Fruit fly (Drosophila melanogaster) whole organism, embryonic: ENCODE results near the gene Orco.
A peak's percentile ranks its signal among the peaks of the same experiment; 100 is the strongest.

Source experiments
- Adf1 ChIP-seq: fragments of 200-800 bp; sonication (Bioruptor generic); IDR thresholded peaks from 2 replicates; pipeline ENCODE4 v1.3.6; 2022; ENCODE audit warnings: missing biosample characterization, missing genetic modification characterization
- Atf6 ChIP-seq: fragments of 200-800 bp; sonication (Bioruptor generic); IDR thresholded peaks from 2 replicates; pipeline ENCODE4 v1.3.6; 2022; ENCODE audit warnings: missing biosample characterization, missing genetic modification characterization
- Awh ChIP-seq: fragments of 200-800 bp; sonication (Bioruptor generic); IDR thresholded peaks from 2 replicates; pipeline ENCODE4, ENCODE4 v1.3.6; 2022; ENCODE audit warnings: missing biosample characterization, missing genetic modification characterization
- CG12219 ChIP-seq: fragments of 200-800 bp; sonication (Bioruptor generic); optimal IDR thresholded peaks from 3 replicates; lab custom pipeline; 2018; ENCODE audit warnings: missing biosample characterization, mild to moderate bottlenecking, missing genetic modification characterization
- CG13123 ChIP-seq: fragments of 200-800 bp; sonication (Bioruptor generic); optimal IDR thresholded peaks from 2 replicates; lab custom pipeline; 2016; ENCODE audit warnings: missing biosample characterization, missing genetic modification characterization
- CG14860 ChIP-seq: fragments of 200-800 bp; sonication (Bioruptor generic); IDR thresholded peaks from 3 replicates; pipeline ENCODE4 v1.3.6; 2022; ENCODE audit warnings: missing biosample characterization, missing genetic modification characterization; ENCODE audit not compliant: partially characterized antibody
- CG15479 ChIP-seq: fragments of 200-800 bp; sonication (Bioruptor generic); optimal IDR thresholded peaks from 3 replicates; lab custom pipeline; 2019; ENCODE audit warnings: missing biosample characterization, mild to moderate bottlenecking, missing genetic modification characterization, moderate library complexity
- CG15696 ChIP-seq: fragments of 200-800 bp; sonication (Bioruptor generic); optimal IDR thresholded peaks from 2 replicates; lab custom pipeline; 2019; ENCODE audit warnings: missing biosample characterization, mild to moderate bottlenecking, missing genetic modification characterization, moderate library complexity
- CG1603 ChIP-seq: fragments of 200-800 bp; sonication (Bioruptor generic); optimal IDR thresholded peaks from 2 replicates; lab custom pipeline; 2019; ENCODE audit warnings: missing biosample characterization, mild to moderate bottlenecking, missing genetic modification characterization, moderate library complexity
- CG2875 ChIP-seq: fragments of 200-800 bp; sonication (Bioruptor generic); optimal IDR thresholded peaks from 2 replicates; lab custom pipeline; 2017; ENCODE audit warnings: missing biosample characterization, mild to moderate bottlenecking, missing genetic modification characterization, missing genetic modification reagents
- CG3163 ChIP-seq: fragments of 200-800 bp; sonication (Bioruptor generic); optimal IDR thresholded peaks from 3 replicates; lab custom pipeline; 2016; ENCODE audit warnings: missing biosample characterization, missing genetic modification characterization
- CG4854 ChIP-seq: fragments of 200-800 bp; sonication (Bioruptor generic); optimal IDR thresholded peaks from 2 replicates; lab custom pipeline; 2016; ENCODE audit warnings: missing biosample characterization, missing genetic modification characterization, inconsistent platforms
- CG6683 ChIP-seq: fragments of 200-800 bp; sonication (Bioruptor generic); optimal IDR thresholded peaks from 2 replicates; lab custom pipeline; 2017; ENCODE audit warnings: missing biosample characterization, mild to moderate bottlenecking, missing genetic modification characterization, missing genetic modification reagents
- CG7357 ChIP-seq: fragments of 200-800 bp; sonication (Bioruptor generic); IDR thresholded peaks from 3 replicates; pipeline ENCODE4 v1.3.6; 2022; ENCODE audit warnings: missing biosample characterization, missing genetic modification characterization
- CG7372 ChIP-seq: fragments of 200-800 bp; sonication (Bioruptor generic); IDR thresholded peaks from 2 replicates; pipeline ENCODE4 v1.3.6; 2022; ENCODE audit warnings: missing biosample characterization, missing genetic modification characterization
- CG7987 ChIP-seq: fragments of 200-800 bp; sonication (Bioruptor generic); optimal IDR thresholded peaks from 2 replicates; lab custom pipeline; 2018; ENCODE audit warnings: missing biosample characterization, mild to moderate bottlenecking, missing genetic modification characterization, moderate library complexity
- CkIIα-i1 ChIP-seq: fragments of 200-800 bp; sonication (Bioruptor generic); IDR thresholded peaks from 2 replicates; pipeline ENCODE4 v1.3.6; 2022; ENCODE audit warnings: missing biosample characterization, missing genetic modification characterization
- D ChIP-seq, 2 experiments: fragments of 200-800 bp in 1 of 2; fragments of >200 bp in 1 of 2; sonication (Bioruptor generic) in 1 of 2; optimal IDR thresholded peaks; 2 replicates in 1 of 2; 3 replicates in 1 of 2; lab custom pipeline; 2017; ENCODE audit warnings: mild to moderate bottlenecking in 1 of 2, missing biosample characterization in 1 of 2, missing genetic modification characterization in 1 of 2, missing genetic modification reagents in 1 of 2
- Elba2 ChIP-seq: fragments of 200-800 bp; sonication (Bioruptor generic); optimal IDR thresholded peaks from 3 replicates; lab custom pipeline; 2016; ENCODE audit warnings: missing biosample characterization, missing genetic modification characterization
- Ets97D ChIP-seq: fragments of 200-800 bp; sonication (Bioruptor generic); optimal IDR thresholded peaks from 3 replicates; lab custom pipeline; 2016; ENCODE audit warnings: missing biosample characterization, missing genetic modification characterization
- Fer2 ChIP-seq: fragments of 200-800 bp; sonication (Bioruptor generic); optimal IDR thresholded peaks from 2 replicates; lab custom pipeline; 2018; ENCODE audit warnings: missing biosample characterization, mild to moderate bottlenecking, missing genetic modification characterization, moderate library complexity
- HLH3B ChIP-seq: fragments of 200-800 bp; sonication (Bioruptor generic); IDR thresholded peaks from 2 replicates; pipeline ENCODE4 v1.3.6; 2022; ENCODE audit warnings: missing biosample characterization, missing genetic modification characterization
- HLH54F ChIP-seq: fragments of 200-800 bp; sonication (Bioruptor generic); optimal IDR thresholded peaks from 3 replicates; lab custom pipeline; 2016; ENCODE audit warnings: missing biosample characterization, missing genetic modification characterization
- Lim3 ChIP-seq: fragments of 200-800 bp; sonication (Bioruptor generic); IDR thresholded peaks from 2 replicates; pipeline ENCODE4 v1.3.6; 2022; ENCODE audit warnings: missing biosample characterization, missing genetic modification characterization
- MBD-R2 ChIP-seq: fragments of 200-800 bp; sonication (Bioruptor generic); IDR thresholded peaks from 2 replicates; pipeline ENCODE4 v1.3.6; 2022; ENCODE audit warnings: missing biosample characterization, missing genetic modification characterization
- Mes4 ChIP-seq: fragments of 200-800 bp; sonication (Bioruptor generic); optimal IDR thresholded peaks from 2 replicates; lab custom pipeline; 2016; ENCODE audit warnings: missing biosample characterization, missing genetic modification characterization
- Rfx ChIP-seq: fragments of 200-800 bp; sonication (Bioruptor generic); IDR thresholded peaks from 2 replicates; pipeline ENCODE4 v1.3.6; 2022; ENCODE audit warnings: missing biosample characterization, missing genetic modification characterization
- Ssrp ChIP-seq: fragments of 200-800 bp; sonication (Bioruptor generic); optimal IDR thresholded peaks from 2 replicates; lab custom pipeline; 2018; ENCODE audit warnings: missing biosample characterization, mild to moderate bottlenecking, missing genetic modification characterization, moderate library complexity
- Vsx1 ChIP-seq: fragments of 200-800 bp; sonication (Bioruptor generic); optimal IDR thresholded peaks from 2 replicates; lab custom pipeline; 2017; ENCODE audit warnings: missing biosample characterization, mild to moderate bottlenecking, missing genetic modification characterization, missing genetic modification reagents
- Xbp1 ChIP-seq: fragments of 200-800 bp; sonication (Bioruptor generic); optimal IDR thresholded peaks from 3 replicates; lab custom pipeline; 2016; ENCODE audit warnings: missing biosample characterization, mild to moderate bottlenecking, missing genetic modification characterization
- ash1 ChIP-seq: fragments of 200-800 bp; sonication (Bioruptor generic); optimal IDR thresholded peaks from 2 replicates; lab custom pipeline; 2018; ENCODE audit warnings: missing biosample characterization, mild to moderate bottlenecking, missing genetic modification characterization
- bigmax ChIP-seq: fragments of 200-800 bp; sonication (Bioruptor generic); optimal IDR thresholded peaks from 2 replicates; lab custom pipeline; 2018; ENCODE audit warnings: missing biosample characterization, mild to moderate bottlenecking, missing genetic modification characterization
- crc ChIP-seq: fragments of 200-800 bp; sonication (Bioruptor generic); optimal IDR thresholded peaks from 2 replicates; lab custom pipeline; 2016; ENCODE audit warnings: missing biosample characterization, missing genetic modification characterization
- crp ChIP-seq, 2 experiments: fragments of 200-800 bp; sonication (Bioruptor generic); optimal IDR thresholded peaks; 2 replicates in 1 of 2; 3 replicates in 1 of 2; lab custom pipeline; 2017; ENCODE audit warnings: missing biosample characterization in 2 of 2, missing genetic modification characterization in 2 of 2, mild to moderate bottlenecking in 1 of 2, moderate library complexity in 1 of 2
- emc ChIP-seq: fragments of 200-800 bp; sonication (Bioruptor generic); optimal IDR thresholded peaks from 2 replicates; lab custom pipeline; 2016; ENCODE audit warnings: missing biosample characterization, missing genetic modification characterization
- gt ChIP-seq: fragments of 200-800 bp; sonication (Bioruptor generic); IDR thresholded peaks from 2 replicates; pipeline ENCODE4 v1.3.6; 2022; ENCODE audit warnings: missing biosample characterization, missing genetic modification characterization
- lbe ChIP-seq: fragments of 200-800 bp; sonication (Bioruptor generic); optimal IDR thresholded peaks from 2 replicates; lab custom pipeline; 2016; ENCODE audit warnings: missing biosample characterization, mild to moderate bottlenecking, missing genetic modification characterization
- nau ChIP-seq: fragments of 200-800 bp; sonication (Bioruptor generic); optimal IDR thresholded peaks from 3 replicates; lab custom pipeline; 2017; ENCODE audit warnings: missing biosample characterization, mild to moderate bottlenecking, missing genetic modification characterization, missing genetic modification reagents
- nmo ChIP-seq: fragments of 200-800 bp; sonication (Bioruptor generic); optimal IDR thresholded peaks from 2 replicates; lab custom pipeline; 2018; ENCODE audit warnings: missing biosample characterization, mild to moderate bottlenecking, missing genetic modification characterization, moderate library complexity
- oc ChIP-seq: fragments of 200-800 bp; sonication (Bioruptor generic); optimal IDR thresholded peaks from 2 replicates; lab custom pipeline; 2018; ENCODE audit warnings: missing biosample characterization, mild to moderate bottlenecking, missing genetic modification characterization, moderate library complexity
- otp ChIP-seq: fragments of 200-800 bp; sonication (Bioruptor generic); IDR thresholded peaks from 3 replicates; pipeline ENCODE4, ENCODE4 v1.3.6; 2022; ENCODE audit warnings: missing biosample characterization, missing genetic modification characterization
- pfk ChIP-seq: fragments of 200-800 bp; sonication (Bioruptor generic); optimal IDR thresholded peaks from 2 replicates; lab custom pipeline; 2018; ENCODE audit warnings: missing biosample characterization, mild to moderate bottlenecking, missing genetic modification characterization, moderate library complexity
- sd ChIP-seq: fragments of 200-800 bp; sonication (Bioruptor generic); optimal IDR thresholded peaks from 3 replicates; lab custom pipeline; 2018; ENCODE audit warnings: missing biosample characterization, mild to moderate bottlenecking, missing genetic modification characterization, moderate library complexity
- sqz ChIP-seq: fragments of 200-800 bp; sonication (Bioruptor generic); optimal IDR thresholded peaks from 3 replicates; lab custom pipeline; 2018; ENCODE audit warnings: missing biosample characterization, mild to moderate bottlenecking, missing genetic modification characterization
- tna ChIP-seq: fragments of 200-800 bp; sonication (Bioruptor generic); IDR thresholded peaks from 2 replicates; pipeline ENCODE4 v1.3.6; 2022; ENCODE audit warnings: missing biosample characterization, missing genetic modification characterization; ENCODE audit not compliant: partially characterized antibody
- unc-4 ChIP-seq: fragments of 200-800 bp; sonication (Bioruptor generic); IDR thresholded peaks from 2 replicates; pipeline ENCODE4 v1.3.6; 2022; ENCODE audit warnings: missing biosample characterization, missing genetic modification characterization; ENCODE audit not compliant: partially characterized antibody
- unpg ChIP-seq: fragments of 200-800 bp; sonication (Bioruptor generic); optimal IDR thresholded peaks from 3 replicates; lab custom pipeline; 2018; ENCODE audit warnings: missing biosample characterization, mild to moderate bottlenecking, missing genetic modification characterization, moderate library complexity
- vnd ChIP-seq: fragments of 200-800 bp; sonication (Bioruptor generic); IDR thresholded peaks from 3 replicates; pipeline ENCODE4 v1.3.6; 2022; ENCODE audit warnings: missing biosample characterization, missing genetic modification characterization; ENCODE audit not compliant: partially characterized antibody

The Orco gene

DNA sequence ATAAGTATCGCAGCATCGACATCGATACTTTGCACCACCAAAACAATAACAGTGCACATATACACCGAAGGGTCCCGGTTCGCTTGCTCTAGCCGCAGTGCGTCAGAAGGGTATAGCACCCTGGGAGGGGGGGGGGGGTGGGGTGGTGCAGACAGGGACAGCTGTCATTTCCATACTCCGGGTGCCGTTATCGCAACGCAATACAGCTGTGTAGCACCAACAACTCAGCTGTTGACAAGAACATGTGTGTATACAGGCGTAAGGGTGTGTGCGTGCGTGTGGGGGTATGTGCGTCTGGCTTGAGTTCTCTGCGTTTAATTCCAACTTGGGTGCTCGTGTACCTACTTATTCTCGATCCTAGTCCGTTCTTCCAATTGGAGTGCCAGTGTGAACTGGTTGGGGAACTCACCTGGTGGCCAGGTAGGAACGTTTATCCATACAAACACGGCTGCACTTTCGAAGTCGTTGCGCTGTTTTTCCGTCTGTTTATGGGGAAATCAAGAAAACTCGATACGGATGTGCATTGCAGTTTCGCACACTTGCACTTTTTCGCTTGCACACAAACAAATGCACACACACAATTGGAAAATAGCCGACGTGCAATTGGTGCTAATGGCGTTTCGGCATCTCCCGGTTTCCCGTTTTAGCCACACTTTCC lies 44.6 kb downstream of the Orco start:
- TF ChIP-seq pfk (GFP tag; lab: Kevin White, UChicago): peak; percentile 68
- no peak for TF ChIP-seq CG4854 (GFP tag; lab: Kevin White, UChicago)
- no peak for TF ChIP-seq lbe (GFP tag; lab: Kevin White, UChicago)
- no peak for TF ChIP-seq unpg (GFP tag; lab: Kevin White, UChicago)
- TF ChIP-seq CG13123 (GFP tag; lab: Kevin White, UChicago): no peak
- TF ChIP-seq CG6683 (GFP tag; lab: Kevin White, UChicago): no peak
- TF ChIP-seq CG15696: no peak
- TF ChIP-seq sd (tag; lab: Kevin White, UChicago): peak; percentile 53
- no peak for TF ChIP-seq Vsx1 (GFP tag; lab: Kevin White, UChicago)
- TF ChIP-seq CG3163 (GFP tag; lab: Kevin White, UChicago): no peak
- TF ChIP-seq emc (GFP tag; lab: Kevin White, UChicago): no peak
- TF ChIP-seq HLH54F: no peak
- peak; percentile 21; the same call in 1 of the 2 replicates for TF ChIP-seq CG7372
- TF ChIP-seq unc-4: 0 out of 2 replicates have a peak, but pooled peaks have one; percentile 13
- TF ChIP-seq Ets97D (GFP tag; lab: Kevin White, UChicago): no peak
- TF ChIP-seq Mes4 (GFP tag; lab: Kevin White, UChicago): no peak
- peak; percentile 39 for TF ChIP-seq Fer2 (tag; lab: Kevin White, UChicago)
- TF ChIP-seq CG2875 (GFP tag; lab: Kevin White, UChicago): no peak
- TF ChIP-seq Ssrp (tag; lab: Kevin White, UChicago): no peak
- TF ChIP-seq Awh: 0 out of 2 replicates have a peak, but pooled peaks have one; percentile 28
- no peak for TF ChIP-seq CG14860 (GFP tag; lab: Robert Waterston, UW)
- TF ChIP-seq ash1 (GFP tag; lab: Kevin White, UChicago): peak; percentile 81
- no peak for TF ChIP-seq bigmax (GFP tag; lab: Kevin White, UChicago)
- TF ChIP-seq Elba2: peak; percentile 84
- TF ChIP-seq Xbp1 (GFP tag; lab: Kevin White, UChicago): no peak
- no peak for TF ChIP-seq CkIIα-i1 (GFP tag; lab: Robert Waterston, UW)
- peak; percentile 20 for TF ChIP-seq nau (GFP tag; lab: Kevin White, UChicago)
- TF ChIP-seq vnd (GFP tag; lab: Robert Waterston, UW): no peak
- no peak for TF ChIP-seq CG12219 (GFP tag; lab: Kevin White, UChicago)
- TF ChIP-seq crp (GFP tag; optimal IDR thresholded peaks at IDR 0.05; lab: Kevin White, UChicago): peak in 1 of 2 experiments; percentile 85
- no peak for TF ChIP-seq crc (GFP tag; lab: Kevin White, UChicago)
- TF ChIP-seq gt: no peak
- TF ChIP-seq HLH3B (GFP tag; lab: Robert Waterston, UW): peak; percentile 33; the same call in 1 of the 2 replicates
- no peak for TF ChIP-seq nmo (GFP tag; lab: Kevin White, UChicago)
- peak; percentile 13 for TF ChIP-seq sqz (GFP tag; lab: Kevin White, UChicago)
- TF ChIP-seq CG7987 (GFP tag; lab: Kevin White, UChicago): peak; percentile 50
- TF ChIP-seq Atf6 (GFP tag; lab: Robert Waterston, UW): 0 out of 2 replicates have a peak, but pooled peaks have one; percentile 27
- peak; percentile 60 for TF ChIP-seq CG15479
- peak; percentile 19; the same call in 1 of the 2 replicates for TF ChIP-seq Adf1
- TF ChIP-seq CG7357 (GFP tag; lab: Robert Waterston, UW): no peak
- TF ChIP-seq Lim3 (GFP tag; lab: Robert Waterston, UW): no peak
- peak; percentile 4 for TF ChIP-seq CG1603 (tag; lab: Kevin White, UChicago)
- TF ChIP-seq oc: no peak
- peak; percentile 13; the same call in 1 of the 2 replicates for TF ChIP-seq MBD-R2 (GFP tag; lab: Robert Waterston, UW)
- TF ChIP-seq otp (GFP tag; lab: Robert Waterston, UW): no peak
- peak; percentile 66 for TF ChIP-seq Rfx
- no peak for TF ChIP-seq tna (GFP tag; lab: Robert Waterston, UW)
- no peak for TF ChIP-seq D (optimal IDR thresholded peaks at IDR 0.05; lab: Kevin White, UChicago)
- TF ChIP-seq D (GFP tag; optimal IDR thresholded peaks at IDR 0.05; lab: Kevin White, UChicago): no peak
